Worm (Caenorhabditis elegans) whole organism, L4 larva: ENCODE data around the gene gln-2.

Experiments
- F10B5.3 ChIP-seq: sonication (generic microtip); optimal IDR thresholded peaks from 2 replicates; lab custom pipeline; 2016; ENCODE audit warnings: mild to moderate bottlenecking, missing genetic modification characterization, missing compliant biosample characterization
- F44E2.7 ChIP-seq: fragments of 200-800 bp; sonication (Bioruptor generic); IDR thresholded peaks from 2 replicates; pipeline ENCODE4 v2.1.2; 2022; ENCODE audit warnings: missing genetic modification characterization, missing compliant biosample characterization
- Y105C5A.15 ChIP-seq: fragments of 200-800 bp; sonication (Bioruptor generic); IDR thresholded peaks from 2 replicates; pipeline ENCODE4 v1.3.6; 2022; ENCODE audit warnings: missing genetic modification characterization, missing compliant biosample characterization
- Y75B8A.6 ChIP-seq: fragments of 200-800 bp; sonication (Bioruptor generic); IDR thresholded peaks from 2 replicates; pipeline ENCODE4 v1.3.6; 2022; ENCODE audit warnings: missing genetic modification reagents, missing genetic modification characterization, missing compliant biosample characterization
- aly-2 ChIP-seq: sonication (generic microtip); optimal IDR thresholded peaks from 2 replicates; lab custom pipeline; 2018; ENCODE audit warnings: missing biosample characterization, missing genetic modification characterization
- arid-1 ChIP-seq: fragments of 200-800 bp; sonication (Bioruptor generic); conservative IDR thresholded peaks from 2 replicates; pipeline ENCODE4 v1.3.6; 2022; ENCODE audit warnings: missing genetic modification reagents, missing genetic modification characterization, missing compliant biosample characterization
- ceh-20 ChIP-seq: fragments of 200-800 bp; sonication (Bioruptor generic); IDR thresholded peaks from 2 replicates; pipeline ENCODE4 v1.3.6; 2022; ENCODE audit warnings: missing genetic modification reagents, missing genetic modification characterization, missing compliant biosample characterization
- ceh-82 ChIP-seq: sonication (generic microtip); optimal IDR thresholded peaks from 2 replicates; lab custom pipeline; 2017; ENCODE audit warnings: missing biosample characterization, missing genetic modification characterization
- cey-2 ChIP-seq: sonication (generic microtip); optimal IDR thresholded peaks from 3 replicates; lab custom pipeline; 2017; ENCODE audit warnings: missing genetic modification characterization, mild to moderate bottlenecking, missing compliant biosample characterization, antibody characterized with exemption, borderline replicate concordance; ENCODE audit not compliant: insufficient read depth
- daf-16 ChIP-seq, 3 experiments: sonication (generic microtip); optimal IDR thresholded peaks; 2 replicates each; lab custom pipeline; 2016 to 2017; ENCODE audit warnings: missing genetic modification characterization in 3 of 3, missing genetic modification reagents in 3 of 3, mild to moderate bottlenecking in 2 of 3, missing compliant biosample characterization in 2 of 3, missing biosample characterization in 1 of 3, moderate library complexity in 1 of 3
- dmd-6 ChIP-seq: fragments of 200-800 bp; sonication (Bioruptor generic); IDR thresholded peaks from 2 replicates; pipeline ENCODE4 v1.3.6; 2022; ENCODE audit warnings: missing genetic modification reagents, missing genetic modification characterization, missing compliant biosample characterization
- dpl-1 ChIP-seq: fragments of 150-350 bp; optimal IDR thresholded peaks from 2 replicates; lab custom pipeline; 2014; ENCODE audit warnings: missing biosample characterization, missing genetic modification reagents, missing genetic modification characterization
- duxl-1 ChIP-seq: sonication (generic microtip); optimal IDR thresholded peaks from 2 replicates; lab custom pipeline; 2016; ENCODE audit warnings: mild to moderate bottlenecking, missing genetic modification characterization, moderate library complexity, missing compliant biosample characterization; ENCODE audit not compliant: poor library complexity
- dve-1 ChIP-seq: sonication (generic microtip); optimal IDR thresholded peaks from 2 replicates; lab custom pipeline; 2017; ENCODE audit warnings: antibody characterized with exemption, mild to moderate bottlenecking, missing genetic modification characterization, missing compliant biosample characterization; ENCODE audit not compliant: insufficient read depth
- egl-27 ChIP-seq: sonication (generic microtip); optimal IDR thresholded peaks from 3 replicates; lab custom pipeline; 2017; ENCODE audit warnings: missing biosample characterization, missing genetic modification reagents, missing genetic modification characterization
- egl-43 ChIP-seq: fragments of 200-800 bp; sonication (Bioruptor generic); IDR thresholded peaks from 2 replicates; pipeline ENCODE4 v1.3.6; 2022; ENCODE audit warnings: missing genetic modification reagents, missing genetic modification characterization, missing compliant biosample characterization
- hif-1 ChIP-seq, 2 experiments: sonication (generic microtip); optimal IDR thresholded peaks; 2 replicates each; lab custom pipeline; 2016 to 2017; ENCODE audit warnings: missing compliant biosample characterization in 2 of 2, missing genetic modification characterization in 2 of 2, missing genetic modification reagents in 2 of 2, missing genotype in 2 of 2, mild to moderate bottlenecking in 1 of 2
- hlh-11 ChIP-seq: fragments of 200-800 bp; sonication (Bioruptor generic); optimal IDR thresholded peaks from 2 replicates; lab custom pipeline; 2018; ENCODE audit warnings: mild to moderate bottlenecking, missing genetic modification characterization, missing compliant biosample characterization
- hlh-30 ChIP-seq: sonication (generic microtip); optimal IDR thresholded peaks from 2 replicates; lab custom pipeline; 2017; ENCODE audit warnings: antibody characterized with exemption, mild to moderate bottlenecking, missing genetic modification characterization, missing compliant biosample characterization; ENCODE audit not compliant: insufficient read depth
- lin-13 ChIP-seq: fragments of 150-350 bp; optimal IDR thresholded peaks from 2 replicates; lab custom pipeline; 2014; ENCODE audit warnings: missing biosample characterization, missing genetic modification reagents, missing genetic modification characterization
- lin-15B ChIP-seq: fragments of 150-350 bp; sonication (generic microtip); optimal IDR thresholded peaks from 3 replicates; lab custom pipeline; 2014; ENCODE audit warnings: missing biosample characterization, missing genetic modification characterization
- lin-38 ChIP-seq: fragments of 200-800 bp; sonication (Bioruptor generic); IDR thresholded peaks from 2 replicates; pipeline ENCODE4 v1.3.6; 2022; ENCODE audit warnings: missing genetic modification reagents, missing genetic modification characterization, missing compliant biosample characterization
- madf-5 ChIP-seq, 2 experiments: fragments of 200-800 bp; sonication (Bioruptor generic); IDR thresholded peaks; 2 replicates each; pipeline ENCODE4 v1.3.6; 2022; ENCODE audit warnings: missing compliant biosample characterization in 2 of 2, missing genetic modification characterization in 2 of 2
- madf-9 ChIP-seq: fragments of 200-800 bp; sonication (Bioruptor generic); conservative IDR thresholded peaks from 2 replicates; pipeline ENCODE4 v1.3.6; 2022; ENCODE audit warnings: missing genetic modification reagents, missing genetic modification characterization, missing compliant biosample characterization
- mdl-1 ChIP-seq, 2 experiments: fragments of 150-350 bp in 1 of 2; sonication (generic microtip) in 1 of 2; optimal IDR thresholded peaks; 2 replicates each; lab custom pipeline; 2014 to 2017; ENCODE audit warnings: missing biosample characterization in 2 of 2, missing genetic modification characterization in 2 of 2
- mdt-29 ChIP-seq: fragments of 200-800 bp; sonication (Bioruptor generic); IDR thresholded peaks from 2 replicates; pipeline ENCODE4 v1.3.6; 2022; ENCODE audit warnings: missing genetic modification reagents, missing genetic modification characterization, missing compliant biosample characterization
- mes-2 ChIP-seq: sonication (generic microtip); optimal IDR thresholded peaks from 2 replicates; lab custom pipeline; 2016; ENCODE audit warnings: missing genotype, mild to moderate bottlenecking, missing genetic modification characterization, missing compliant biosample characterization; ENCODE audit not compliant: poor library complexity, severe bottlenecking
- nhr-111 ChIP-seq: fragments of 200-800 bp; sonication (Bioruptor generic); optimal IDR thresholded peaks from 2 replicates; lab custom pipeline; 2018; ENCODE audit warnings: mild to moderate bottlenecking, missing genetic modification characterization, missing compliant biosample characterization
- nhr-237 ChIP-seq: sonication (generic microtip); optimal IDR thresholded peaks from 2 replicates; lab custom pipeline; 2017; ENCODE audit warnings: missing biosample characterization, missing genetic modification characterization
- nhr-28 ChIP-seq: fragments of 150-350 bp; optimal IDR thresholded peaks from 2 replicates; lab custom pipeline; 2014; ENCODE audit warnings: missing biosample characterization, missing genetic modification characterization
- nhr-41 ChIP-seq: fragments of 200-800 bp; sonication (Bioruptor generic); IDR thresholded peaks from 2 replicates; pipeline ENCODE4 v1.3.6; 2022; ENCODE audit warnings: missing genetic modification reagents, missing genetic modification characterization, missing compliant biosample characterization
- nhr-6 ChIP-seq: fragments of 150-350 bp; optimal IDR thresholded peaks from 2 replicates; lab custom pipeline; 2014; ENCODE audit warnings: missing biosample characterization, missing genetic modification characterization
- sdz-12 ChIP-seq: fragments of 200-800 bp; sonication (Bioruptor generic); optimal IDR thresholded peaks from 2 replicates; lab custom pipeline; 2018; ENCODE audit warnings: mild to moderate bottlenecking, missing genetic modification characterization, missing compliant biosample characterization
- set-16 ChIP-seq: fragments of 200-800 bp; sonication (Bioruptor generic); IDR thresholded peaks from 2 replicates; pipeline ENCODE4 v1.3.6; 2022; ENCODE audit warnings: missing genetic modification reagents, missing genetic modification characterization, missing compliant biosample characterization
- skn-1 ChIP-seq: fragments of 150-350 bp; optimal IDR thresholded peaks from 2 replicates; lab custom pipeline; 2014; ENCODE audit warnings: missing biosample characterization, missing genetic modification characterization
- snpc-4 ChIP-seq: fragments of 150-350 bp; optimal IDR thresholded peaks from 2 replicates; lab custom pipeline; 2014; ENCODE audit warnings: missing biosample characterization, missing genetic modification characterization
- unc-130 ChIP-seq: sonication (generic microtip); optimal IDR thresholded peaks from 2 replicates; lab custom pipeline; 2016; ENCODE audit warnings: missing genetic modification reagents, missing genetic modification characterization, missing compliant biosample characterization
- unc-39 ChIP-seq: sonication (generic microtip); optimal IDR thresholded peaks from 2 replicates; lab custom pipeline; 2017; ENCODE audit warnings: missing biosample characterization, missing genetic modification characterization
- unc-62 ChIP-seq, 3 experiments: fragments of 150-350 bp in 1 of 3; sonication (generic microtip); optimal IDR thresholded peaks in 2 of 3; peaks in 1 of 3; 1 replicate in 1 of 3; 2 replicates in 2 of 3; lab custom pipeline; 2014 to 2017; ENCODE audit warnings: missing biosample characterization in 3 of 3, missing genetic modification characterization in 3 of 3, missing genetic modification reagents in 3 of 3, missing genotype in 1 of 3
- zfp-2 ChIP-seq: sonication (generic microtip); optimal IDR thresholded peaks from 2 replicates; lab custom pipeline; 2016; ENCODE audit warnings: mild to moderate bottlenecking, missing genetic modification characterization, missing compliant biosample characterization
- zfp-3 ChIP-seq: fragments of 200-800 bp; sonication (Bioruptor generic); conservative IDR thresholded peaks from 2 replicates; pipeline ENCODE4 v1.3.6; 2022; ENCODE audit warnings: missing genetic modification reagents, missing genetic modification characterization, missing compliant biosample characterization
- ztf-7 ChIP-seq: fragments of 150-350 bp; optimal IDR thresholded peaks from 2 replicates; lab custom pipeline; 2014; ENCODE audit warnings: missing biosample characterization, missing genetic modification characterization

Gene gln-2

ce11 chrIII:9941020-9941674 lies 3.5 kb downstream of the gln-2 start, which contains the start of the genes K03H1.9 and K03H1.12:
TSS of gene K03H1.9 (minus strand) at chrIII:9941490.
TSS of gene K03H1.12 (plus strand) at chrIII:9941624.
- TF ChIP-seq lin-38, result no peak
- peak; percentile 87 for TF ChIP-seq set-16 (GFP tag; lab: Robert Waterston, UW)
- TF ChIP-seq ztf-7 (tag; lab: Kevin White, UChicago), result no peak
- no peak for TF ChIP-seq Y75B8A.6 (GFP tag; lab: Robert Waterston, UW)
- TF ChIP-seq nhr-111 (GFP tag; lab: Kevin White, UChicago), result no peak
- 0 out of 2 replicates have a peak, but pooled peaks have one; percentile 50 for TF ChIP-seq egl-43 (GFP tag; lab: Robert Waterston, UW)
- TF ChIP-seq cey-2 (tag; lab: Kevin White, UChicago), result no peak
- TF ChIP-seq nhr-6 (tag; lab: Kevin White, UChicago), result no peak
- TF ChIP-seq lin-13 (GFP tag; lab: Kevin White, UChicago), result no peak
- no peak for TF ChIP-seq hif-1 (tag; optimal IDR thresholded peaks at IDR 0.05; lab: Kevin White, UChicago)
- no peak for TF ChIP-seq dmd-6 (GFP tag; lab: Robert Waterston, UW)

DNA sequence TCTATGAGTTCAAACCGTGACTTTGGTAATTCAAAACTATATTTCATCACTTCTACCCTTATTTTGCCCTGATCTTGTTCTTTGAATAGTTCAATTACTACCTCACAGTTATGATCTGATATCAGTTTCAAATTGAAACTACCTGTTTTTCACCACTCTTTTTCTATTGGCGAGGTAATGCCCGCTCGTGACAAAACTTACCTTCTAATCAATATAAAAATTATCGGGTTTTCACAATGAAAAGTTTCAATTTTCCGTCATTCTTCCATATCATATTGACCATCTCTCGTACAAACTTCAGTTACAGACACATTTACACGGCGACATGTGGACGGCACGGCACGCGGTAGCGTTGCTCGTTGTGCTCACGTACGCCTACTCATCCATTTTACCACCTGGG lies 12.5 kb downstream of the gln-2 start, which contains the start of gene dec-7:
Gene dec-7 (plus strand): TSS at position 308 of the 400 bp plus-strand sequence.
- no peak for TF ChIP-seq mdl-1 (tag; optimal IDR thresholded peaks at IDR 0.05; lab: Kevin White, UChicago)
- peak; percentile 61 for TF ChIP-seq dve-1 (tag; lab: Kevin White, UChicago)
- no peak for TF ChIP-seq ceh-82 (tag; lab: Kevin White, UChicago)
- TF ChIP-seq nhr-28 (tag; lab: Kevin White, UChicago), result peak; percentile 11
- TF ChIP-seq dmd-6 (GFP tag; lab: Robert Waterston, UW), result peak; percentile 66
- no peak for TF ChIP-seq madf-9 (GFP tag; lab: Robert Waterston, UW)
- peak in 1 of 2 experiments; percentile 50 for TF ChIP-seq unc-62 (GFP tag; optimal IDR thresholded peaks at IDR 0.05 in 1 of 2; lab: Kevin White, UChicago)
- no peak for TF ChIP-seq unc-62 (tag; optimal IDR thresholded peaks at IDR 0.05; lab: Kevin White, UChicago)
- TF ChIP-seq lin-13 (GFP tag; lab: Kevin White, UChicago), result no peak
- no peak for TF ChIP-seq ztf-7 (tag; lab: Kevin White, UChicago)
- TF ChIP-seq hif-1 (tag; optimal IDR thresholded peaks at IDR 0.05; lab: Kevin White, UChicago), result peak in 1 of 2 experiments; percentile 9
- no peak for TF ChIP-seq daf-16 (GFP tag; optimal IDR thresholded peaks at IDR 0.05; lab: Kevin White, UChicago)
- TF ChIP-seq daf-16 (tag; optimal IDR thresholded peaks at IDR 0.05; lab: Kevin White, UChicago), result peak; percentile 16
- peak; percentile 67 for TF ChIP-seq hlh-11
- TF ChIP-seq hlh-30 (tag; lab: Kevin White, UChicago), result peak; percentile 40
- no peak for TF ChIP-seq skn-1 (tag; lab: Kevin White, UChicago)

DNA sequence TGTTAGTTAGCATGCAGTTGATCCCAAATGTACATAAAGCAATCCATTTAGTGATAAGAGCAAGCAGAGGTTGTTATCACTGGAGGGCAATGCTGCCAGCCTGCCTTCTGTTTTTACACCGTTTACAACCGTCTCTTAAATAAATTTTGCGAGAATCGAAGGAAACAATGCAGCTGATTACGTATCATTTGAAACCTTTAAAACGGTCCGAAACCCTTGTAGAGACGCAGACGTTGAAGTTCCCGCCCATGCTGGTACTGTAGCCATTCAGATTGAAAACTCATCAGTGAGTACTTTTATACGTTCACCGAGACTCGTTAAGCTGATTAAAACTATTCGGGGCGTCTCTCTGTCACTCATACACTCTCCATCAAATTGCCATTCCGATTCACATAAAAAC lies 14.2 kb downstream of the gln-2 start:
- TF ChIP-seq zfp-3 (GFP tag; lab: Robert Waterston, UW) (no peak), lin-15B (tag; lab: Kevin White, UChicago) (no peak), F44E2.7 (no peak), ceh-20 (GFP tag; lab: Robert Waterston, UW) (peak; percentile 33; the same call in 1 of the 2 replicates), unc-39 (tag; lab: Kevin White, UChicago) (no peak), hlh-11 (peak; percentile 85), mdt-29 (GFP tag; lab: Robert Waterston, UW) (no peak), snpc-4 (no peak), zfp-2 (tag; lab: Kevin White, UChicago) (no peak), dve-1 (tag; lab: Kevin White, UChicago) (peak; percentile 87), dpl-1 (GFP tag; lab: Kevin White, UChicago) (peak; percentile 27), F10B5.3 (tag; lab: Kevin White, UChicago) (no peak), unc-62 (GFP tag; optimal IDR thresholded peaks at IDR 0.05 in 1 of 2; lab: Kevin White, UChicago) (peak in 1 of 2 experiments; percentile 58), unc-62 (tag; optimal IDR thresholded peaks at IDR 0.05; lab: Kevin White, UChicago) (no peak), Y105C5A.15 (GFP tag; lab: Robert Waterston, UW) (no peak), egl-27 (tag; lab: Kevin White, UChicago) (no peak), nhr-41 (GFP tag; lab: Robert Waterston, UW) (0 out of 2 replicates have a peak, but pooled peaks have one; percentile 9), unc-130 (GFP tag; lab: Kevin White, UChicago) (no peak), arid-1 (GFP tag; lab: Robert Waterston, UW) (no peak), aly-2 (tag; lab: Kevin White, UChicago) (no peak), nhr-111 (GFP tag; lab: Kevin White, UChicago) (no peak), duxl-1 (tag; lab: Kevin White, UChicago) (no peak), mes-2 (tag; lab: Kevin White, UChicago) (peak; percentile 62), nhr-237 (tag; lab: Kevin White, UChicago) (no peak), sdz-12 (GFP tag; lab: Kevin White, UChicago) (no peak), egl-43 (GFP tag; lab: Robert Waterston, UW) (no peak), hlh-30 (tag; lab: Kevin White, UChicago) (peak; percentile 35), madf-5 (GFP tag; IDR thresholded peaks at IDR 0.05; lab: Robert Waterston, UW) (no peak)
